Worm (Caenorhabditis elegans) whole organism, early embryonic: ENCODE measurements around the gene B0361.14.

Experiments used
- B0310.2 ChIP-seq: sonication (generic microtip); optimal IDR thresholded peaks from 2 replicates; lab custom pipeline; 2016; ENCODE audit warnings: mild to moderate bottlenecking, missing genetic modification characterization, missing compliant biosample characterization
- F13C5.2 ChIP-seq: sonication (generic microtip); optimal IDR thresholded peaks from 2 replicates; lab custom pipeline; 2017; ENCODE audit warnings: mild to moderate bottlenecking, missing genetic modification characterization, inconsistent platforms, missing compliant biosample characterization
- aly-1 ChIP-seq: sonication (generic microtip); optimal IDR thresholded peaks from 2 replicates; lab custom pipeline; 2016; ENCODE audit warnings: missing genetic modification characterization, missing compliant biosample characterization
- ama-1 ChIP-seq: fragments of 150-350 bp; optimal IDR thresholded peaks from 2 replicates; lab custom pipeline; 2014
- ceh-13 ChIP-seq: fragments of 200-800 bp; sonication (Bioruptor generic); optimal IDR thresholded peaks from 2 replicates; lab custom pipeline; 2018; ENCODE audit warnings: mild to moderate bottlenecking, missing genetic modification characterization, missing compliant biosample characterization
- ceh-36 ChIP-seq: sonication (generic microtip); optimal IDR thresholded peaks from 2 replicates; lab custom pipeline; 2016; ENCODE audit warnings: missing genetic modification characterization, inconsistent platforms, missing compliant biosample characterization
- ets-7 ChIP-seq: sonication (generic microtip); optimal IDR thresholded peaks from 2 replicates; lab custom pipeline; 2016; ENCODE audit warnings: missing genotype, missing genetic modification characterization, missing compliant biosample characterization
- flt-1 ChIP-seq: fragments of 200-800 bp; sonication (Bioruptor generic); IDR thresholded peaks from 2 replicates; pipeline ENCODE4 v1.3.6; 2022; ENCODE audit warnings: missing genetic modification characterization, missing compliant biosample characterization
- hmbx-1 ChIP-seq: sonication (generic microtip); optimal IDR thresholded peaks from 2 replicates; lab custom pipeline; 2016; ENCODE audit warnings: mild to moderate bottlenecking, missing genetic modification characterization, missing compliant biosample characterization
- hmg-4 ChIP-seq: fragments of 200-800 bp; sonication (Bioruptor generic); optimal IDR thresholded peaks from 2 replicates; lab custom pipeline; 2018; ENCODE audit warnings: mild to moderate bottlenecking, missing genetic modification characterization, missing compliant biosample characterization
- hnd-1 ChIP-seq: sonication (generic microtip); optimal IDR thresholded peaks from 2 replicates; lab custom pipeline; 2016; ENCODE audit warnings: missing genetic modification characterization, missing compliant biosample characterization
- pes-1 ChIP-seq: fragments of 200-800 bp; sonication (Bioruptor generic); IDR thresholded peaks from 2 replicates; pipeline ENCODE4 v1.3.6; 2022; ENCODE audit warnings: missing genetic modification reagents, missing genetic modification characterization, missing compliant biosample characterization
- scrt-1 ChIP-seq: fragments of 200-800 bp; sonication (Bioruptor generic); IDR thresholded peaks from 2 replicates; pipeline ENCODE4 v1.3.6; 2022; ENCODE audit warnings: missing genetic modification characterization, missing compliant biosample characterization
- sea-1 ChIP-seq: fragments of 200-800 bp; sonication (Bioruptor generic); conservative IDR thresholded peaks from 2 replicates; pipeline ENCODE4 v1.3.6; 2022; ENCODE audit warnings: missing genetic modification characterization, missing compliant biosample characterization
- tbx-11 ChIP-seq: fragments of 200-800 bp; sonication (Bioruptor generic); IDR thresholded peaks from 2 replicates; pipeline ENCODE4 v1.3.6; 2022; ENCODE audit warnings: missing genetic modification characterization, missing compliant biosample characterization
- tbx-37 ChIP-seq: fragments of 200-800 bp; sonication (Bioruptor generic); conservative IDR thresholded peaks from 2 replicates; pipeline ENCODE4 v1.3.6; 2022; ENCODE audit warnings: missing genetic modification reagents, missing genetic modification characterization, missing compliant biosample characterization
- tra-4 ChIP-seq: sonication (generic microtip); optimal IDR thresholded peaks from 2 replicates; lab custom pipeline; 2017; ENCODE audit warnings: missing genetic modification characterization, missing compliant biosample characterization

Gene B0361.14

DNA sequence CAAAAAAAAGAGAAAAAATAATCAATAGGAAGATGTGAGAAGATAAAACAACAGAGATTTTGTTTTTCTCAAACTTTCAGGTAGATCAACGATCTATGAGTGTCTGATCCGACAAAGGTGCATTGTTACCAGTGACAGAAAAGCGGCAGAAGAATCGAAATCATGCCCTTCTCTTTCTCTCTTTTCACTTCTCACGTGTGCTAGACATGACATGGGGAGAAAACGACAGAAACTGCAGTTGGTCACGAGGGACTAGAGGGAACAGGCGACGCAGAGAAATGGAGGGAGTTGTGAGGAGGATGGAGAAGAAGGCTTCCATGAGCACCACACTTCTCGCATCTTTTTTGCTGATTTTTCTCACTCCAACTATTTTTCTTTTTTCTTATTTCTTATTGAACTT lies 35.9 kb upstream of the B0361.14 start, which contains the start of gene F56C9.10:
Gene F56C9.10 (minus strand): TSS at position 97 of the 400 bp plus-strand sequence.
- TF ChIP-seq sea-1 (GFP tag; lab: Robert Waterston, UW): no peak
- no peak for TF ChIP-seq ceh-13 (GFP tag; lab: Kevin White, UChicago)
- TF ChIP-seq ceh-36 (tag; lab: Kevin White, UChicago): no peak
- TF ChIP-seq hnd-1: no peak
- no peak for TF ChIP-seq flt-1 (GFP tag; lab: Robert Waterston, UW)
- TF ChIP-seq scrt-1 (GFP tag; lab: Robert Waterston, UW): no peak
- TF ChIP-seq aly-1: no peak
- TF ChIP-seq ama-1 (lab: Kevin White, UChicago): no peak
- TF ChIP-seq hmg-4 (GFP tag; lab: Kevin White, UChicago): peak; percentile 40
- TF ChIP-seq B0310.2 (tag; lab: Kevin White, UChicago): no peak
- no peak for TF ChIP-seq hmbx-1 (tag; lab: Kevin White, UChicago)
- no peak for TF ChIP-seq tra-4
- TF ChIP-seq F13C5.2 (tag; lab: Kevin White, UChicago): peak; percentile 25
- no peak for TF ChIP-seq ets-7 (tag; lab: Kevin White, UChicago)
- no peak for TF ChIP-seq tbx-11 (GFP tag; lab: Robert Waterston, UW)
- TF ChIP-seq pes-1 (GFP tag; lab: Robert Waterston, UW): no peak
- TF ChIP-seq tbx-37 (GFP tag; lab: Robert Waterston, UW): no peak

DNA sequence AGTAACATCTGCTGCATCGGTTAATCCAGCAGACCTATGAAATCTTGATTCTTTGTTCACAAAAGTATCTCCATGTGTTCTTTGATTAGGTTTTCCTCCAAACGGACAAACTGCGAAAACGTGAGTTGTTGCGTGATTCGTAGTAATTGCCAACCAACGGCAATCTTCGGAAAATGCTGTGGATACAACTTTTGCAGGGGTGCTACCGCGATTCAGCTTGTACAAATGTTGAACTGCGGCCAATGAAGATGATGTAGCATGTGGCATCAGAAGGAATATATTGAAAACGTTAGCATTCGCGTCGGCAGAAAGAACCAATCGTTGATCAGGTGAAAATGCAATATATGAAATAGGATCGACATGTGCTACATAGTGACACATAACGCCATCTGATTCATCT lies 32.3 kb upstream of the B0361.14 start:
- TF ChIP-seq scrt-1 (GFP tag; lab: Robert Waterston, UW): no peak
- no peak for TF ChIP-seq sea-1 (GFP tag; lab: Robert Waterston, UW)
- TF ChIP-seq hmbx-1 (tag; lab: Kevin White, UChicago): no peak
- no peak for TF ChIP-seq aly-1

DNA sequence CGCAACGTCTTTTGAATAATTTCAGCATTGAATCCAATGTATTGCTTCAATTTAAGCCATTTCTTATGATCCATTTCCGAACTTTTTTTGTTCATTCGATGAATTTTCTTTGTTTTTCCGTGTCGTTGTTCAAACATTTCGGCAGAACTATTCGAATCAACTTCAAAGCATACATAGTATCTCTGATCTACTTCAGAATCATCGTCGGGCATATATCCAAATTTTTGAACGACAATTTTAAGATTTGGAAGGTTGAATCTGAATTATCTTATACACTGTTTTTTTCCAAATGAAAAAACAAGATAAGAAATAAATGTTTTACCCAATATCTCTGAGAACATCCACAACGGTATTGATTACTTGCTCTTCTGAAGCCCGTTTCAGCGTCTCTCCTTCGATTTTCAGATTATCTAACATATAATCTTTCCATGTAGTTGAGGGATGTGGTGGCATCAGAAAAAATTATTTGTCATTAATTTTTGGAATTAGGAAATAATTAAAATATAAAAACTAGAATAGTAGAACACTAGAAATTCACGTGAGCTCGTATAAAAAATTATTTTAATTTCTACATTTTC lies 29.9 kb upstream of the B0361.14 start, which contains the start of gene lab-2:
Gene lab-2 (minus strand): TSS at position 453 of the 578 bp plus-strand sequence.
- no peak for TF ChIP-seq sea-1 (GFP tag; lab: Robert Waterston, UW)
- TF ChIP-seq scrt-1 (GFP tag; lab: Robert Waterston, UW): no peak
- no peak for TF ChIP-seq tbx-11 (GFP tag; lab: Robert Waterston, UW)
- no peak for TF ChIP-seq F13C5.2 (tag; lab: Kevin White, UChicago)
- no peak for TF ChIP-seq tra-4
- TF ChIP-seq hmbx-1 (tag; lab: Kevin White, UChicago): no peak
- no peak for TF ChIP-seq ceh-13 (GFP tag; lab: Kevin White, UChicago)

DNA sequence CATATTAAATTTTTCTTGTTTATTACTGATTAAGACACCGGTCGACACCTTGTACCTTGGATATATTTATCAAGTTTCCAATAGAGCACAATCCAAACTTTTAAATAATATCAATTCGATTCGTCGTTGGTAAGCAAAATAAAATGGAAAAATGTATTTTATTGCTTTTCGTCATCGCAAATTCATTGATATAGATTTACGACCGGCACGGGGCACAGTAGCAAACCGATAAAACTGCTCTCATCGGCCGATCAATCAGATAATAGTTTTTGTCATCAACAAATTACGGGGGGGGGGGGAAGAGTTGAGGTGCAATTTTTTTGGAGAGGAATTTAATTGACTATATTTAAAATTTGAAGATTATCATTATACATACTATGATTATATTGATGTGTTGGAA lies 24.0 kb upstream of the B0361.14 start:
- TF ChIP-seq aly-1 (no peak), flt-1 (GFP tag; lab: Robert Waterston, UW) (no peak), hmbx-1 (tag; lab: Kevin White, UChicago) (no peak), tbx-37 (GFP tag; lab: Robert Waterston, UW) (no peak), ama-1 (lab: Kevin White, UChicago) (no peak), ceh-13 (GFP tag; lab: Kevin White, UChicago) (no peak), pes-1 (GFP tag; lab: Robert Waterston, UW) (no peak), ets-7 (tag; lab: Kevin White, UChicago) (no peak), hnd-1 (no peak)

DNA sequence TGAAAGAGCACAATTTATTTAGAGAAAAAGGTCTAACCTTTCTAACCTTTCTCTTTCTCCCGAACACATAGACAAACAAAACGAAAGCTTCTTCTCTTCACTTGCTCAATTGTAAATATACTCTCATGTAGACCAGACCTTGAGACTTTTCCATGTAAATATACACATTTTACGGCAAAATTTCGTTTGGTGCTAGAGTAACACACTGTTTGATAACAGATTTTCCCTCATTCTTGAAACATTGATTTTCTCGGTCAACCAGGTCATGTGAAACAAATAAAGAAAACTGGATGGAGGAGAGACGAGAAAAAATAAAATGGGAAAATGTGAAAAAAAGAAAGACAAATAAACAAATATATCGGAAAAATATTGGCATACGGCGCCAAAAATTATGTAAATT lies 22.7 kb upstream of the B0361.14 start:
- TF ChIP-seq aly-1 (no peak), hmg-4 (GFP tag; lab: Kevin White, UChicago) (no peak), flt-1 (GFP tag; lab: Robert Waterston, UW) (no peak), ceh-36 (tag; lab: Kevin White, UChicago) (no peak), ama-1 (lab: Kevin White, UChicago) (no peak), ceh-13 (GFP tag; lab: Kevin White, UChicago) (no peak), B0310.2 (tag; lab: Kevin White, UChicago) (no peak), F13C5.2 (tag; lab: Kevin White, UChicago) (no peak), tbx-37 (GFP tag; lab: Robert Waterston, UW) (no peak), sea-1 (GFP tag; lab: Robert Waterston, UW) (no peak), hmbx-1 (tag; lab: Kevin White, UChicago) (no peak), ets-7 (tag; lab: Kevin White, UChicago) (no peak), scrt-1 (GFP tag; lab: Robert Waterston, UW) (no peak), tbx-11 (GFP tag; lab: Robert Waterston, UW) (no peak), pes-1 (GFP tag; lab: Robert Waterston, UW) (no peak), hnd-1 (no peak), tra-4 (no peak)

DNA sequence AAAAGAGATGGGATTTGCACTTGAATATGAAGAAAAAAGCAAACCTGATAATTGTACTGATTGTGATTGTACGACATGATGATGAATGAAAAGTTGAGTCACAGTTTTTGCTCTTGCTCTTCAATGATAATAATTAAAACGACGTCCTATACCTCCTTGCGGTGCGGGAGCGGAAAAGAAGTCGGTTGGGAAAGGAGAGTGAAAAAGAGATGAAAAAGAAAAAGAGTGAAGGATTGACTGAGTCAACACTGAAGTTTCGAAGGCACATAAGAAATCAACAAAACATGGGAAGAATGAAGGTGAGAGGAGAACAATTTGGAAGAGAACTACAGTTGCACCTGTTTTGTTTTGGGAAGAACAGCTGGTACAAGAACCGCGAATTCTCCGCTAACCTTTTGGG lies 20.1 kb upstream of the B0361.14 start, which contains the start of gene F56C9.8:
Gene F56C9.8 (minus strand): TSS at position 120 of the 400 bp plus-strand sequence.
- TF ChIP-seq F13C5.2 (tag; lab: Kevin White, UChicago) (no peak), pes-1 (GFP tag; lab: Robert Waterston, UW) (no peak), tbx-11 (GFP tag; lab: Robert Waterston, UW) (no peak), hmbx-1 (tag; lab: Kevin White, UChicago) (no peak), scrt-1 (GFP tag; lab: Robert Waterston, UW) (no peak), ceh-13 (GFP tag; lab: Kevin White, UChicago) (no peak), hmg-4 (GFP tag; lab: Kevin White, UChicago) (no peak)

DNA sequence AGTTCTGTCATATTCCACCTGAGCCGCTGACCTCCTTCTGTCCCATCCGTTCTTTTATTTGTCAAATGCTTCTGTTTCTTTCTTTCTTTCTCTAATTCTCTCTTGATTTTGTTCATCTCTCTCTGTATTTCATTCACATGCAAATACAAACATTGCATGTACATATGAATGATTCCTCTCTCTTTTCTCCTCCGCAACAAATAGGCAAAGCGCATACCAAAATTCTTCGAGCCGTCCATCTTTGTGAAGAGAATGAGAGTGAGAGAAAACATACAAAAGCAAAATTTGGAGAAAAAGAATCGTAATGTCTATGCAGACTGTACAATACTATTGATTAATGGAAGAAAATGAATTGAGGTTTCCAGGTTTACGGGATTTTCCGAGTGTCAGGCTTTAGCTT lies 18.0 kb upstream of the B0361.14 start:
- no peak for TF ChIP-seq ets-7 (tag; lab: Kevin White, UChicago)
- no peak for TF ChIP-seq sea-1 (GFP tag; lab: Robert Waterston, UW)
- TF ChIP-seq ceh-13 (GFP tag; lab: Kevin White, UChicago): no peak
- no peak for TF ChIP-seq tbx-37 (GFP tag; lab: Robert Waterston, UW)
- TF ChIP-seq aly-1: no peak
- TF ChIP-seq hnd-1: no peak
- TF ChIP-seq ceh-36 (tag; lab: Kevin White, UChicago): no peak
- no peak for TF ChIP-seq hmg-4 (GFP tag; lab: Kevin White, UChicago)
- TF ChIP-seq hmbx-1 (tag; lab: Kevin White, UChicago): no peak
- no peak for TF ChIP-seq B0310.2 (tag; lab: Kevin White, UChicago)
- TF ChIP-seq F13C5.2 (tag; lab: Kevin White, UChicago): no peak
- no peak for TF ChIP-seq ama-1 (lab: Kevin White, UChicago)
- TF ChIP-seq flt-1 (GFP tag; lab: Robert Waterston, UW): no peak
- TF ChIP-seq tra-4: no peak
- no peak for TF ChIP-seq scrt-1 (GFP tag; lab: Robert Waterston, UW)
- no peak for TF ChIP-seq tbx-11 (GFP tag; lab: Robert Waterston, UW)
- TF ChIP-seq pes-1 (GFP tag; lab: Robert Waterston, UW): no peak
